Worm (Caenorhabditis elegans): ENCODE results near the gene imp-3.

- TF ChIP-seq flt-1 (GFP tag; IDR thresholded peaks at IDR 0.05) (no peak), ama-1 (optimal IDR thresholded peaks at IDR 0.05) (no peak), hnd-1 (tag; optimal IDR thresholded peaks at IDR 0.05) (no peak), sea-1 (GFP tag; conservative IDR thresholded peaks at IDR 0.05) (no peak), hmg-4 (GFP tag; optimal IDR thresholded peaks at IDR 0.05) (no peak), aly-1 (tag; optimal IDR thresholded peaks at IDR 0.05) (no peak), ceh-36 (tag; optimal IDR thresholded peaks at IDR 0.05) (no peak), ceh-13 (GFP tag; optimal IDR thresholded peaks at IDR 0.05) (no peak)
Observed at ce11 chrIV:7817852-7818251, 28.4 kb upstream of the imp-3 start, which contains the start of gene ric-3.

Measured in whole organism, early embryonic.